Worm (Caenorhabditis elegans): ENCODE results near the gene cyp-31A2.

DNA sequence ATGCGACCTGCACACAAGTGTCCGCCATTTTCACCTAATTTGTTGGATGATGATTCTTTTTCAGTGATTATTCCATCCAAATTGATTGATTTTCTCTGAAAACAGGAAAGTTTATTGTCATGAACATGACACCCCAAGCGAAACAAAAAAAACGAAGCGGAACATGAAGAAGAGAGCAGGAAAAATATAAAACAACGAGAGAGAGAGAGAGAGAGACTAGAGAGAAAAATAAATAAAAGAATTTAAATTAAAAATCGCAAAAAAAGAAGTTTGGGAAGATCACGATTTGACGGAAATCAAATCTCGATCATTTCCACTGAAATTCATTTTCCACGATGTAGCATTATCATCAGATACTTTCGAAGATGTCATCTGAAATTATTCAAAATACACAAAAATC lies 44.0 kb upstream of the cyp-31A2 start, which contains the start of gene klp-12:
- TF ChIP-seq flt-1 (GFP tag; IDR thresholded peaks at IDR 0.05) (no peak), cog-1 (tag; optimal IDR thresholded peaks at IDR 0.05) (no peak), ref-1 (GFP tag; conservative IDR thresholded peaks at IDR 0.05) (no peak), med-1 (GFP tag; optimal IDR thresholded peaks at IDR 0.05; ENCODE audit: insufficient read depth) (no peak), ztf-23 (GFP tag; IDR thresholded peaks at IDR 0.05) (no peak), T22C8.4 (GFP tag; IDR thresholded peaks at IDR 0.05) (no peak), klf-2 (GFP tag; conservative IDR thresholded peaks at IDR 0.05) (no peak)
